Fruit fly (Drosophila melanogaster) Kc167 (cell line): ENCODE data around the gene PGAP5.

Experiments used
- Myc ChIP-seq: fragments of >200 bp; optimal IDR thresholded peaks from 2 replicates; lab custom pipeline; 2017; ENCODE audit warnings: missing external identifiers
- Sin3A ChIP-seq: fragments of >200 bp; optimal IDR thresholded peaks from 2 replicates; lab custom pipeline; 2018; ENCODE audit warnings: missing external identifiers
- h ChIP-seq: fragments of >200 bp; optimal IDR thresholded peaks from 3 replicates; lab custom pipeline; 2018; ENCODE audit warnings: missing external identifiers
- insv ChIP-seq: fragments of >200 bp; optimal IDR thresholded peaks from 3 replicates; lab custom pipeline; 2018; ENCODE audit warnings: missing external identifiers
- psq ChIP-seq: fragments of >200 bp; optimal IDR thresholded peaks from 2 replicates; lab custom pipeline; 2017; ENCODE audit warnings: missing external identifiers
- ttk ChIP-seq: sonication (Bioruptor generic); optimal IDR thresholded peaks from 2 replicates; lab custom pipeline; 2017; ENCODE audit warnings: missing external identifiers

PGAP5 gene

DNA sequence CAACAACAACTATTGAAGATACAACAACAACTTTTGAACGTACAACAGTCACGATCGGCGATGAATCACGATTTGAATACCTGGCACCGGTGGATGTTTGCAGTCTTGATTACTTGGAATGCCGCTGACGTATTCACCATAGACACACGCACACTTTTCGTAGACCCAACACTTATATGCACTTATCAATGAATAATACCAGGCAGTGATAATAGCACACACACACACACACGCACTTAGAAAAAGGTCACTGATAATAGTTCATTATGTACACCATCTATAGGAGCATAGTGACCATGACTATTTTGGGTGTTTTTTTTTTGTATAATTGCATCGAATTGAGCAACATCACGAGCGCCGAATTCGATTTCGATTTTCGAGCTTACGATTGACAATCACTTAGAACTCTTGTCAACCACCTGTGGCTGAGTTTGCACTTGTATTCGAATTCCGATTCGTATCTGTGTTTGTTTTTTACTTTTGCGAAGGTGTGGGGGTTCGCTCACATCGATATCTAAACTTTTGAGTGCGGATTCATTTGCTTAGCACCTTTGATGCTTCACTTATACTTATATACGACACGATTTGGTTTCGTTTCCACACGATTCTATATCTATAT, 40.5 kb downstream of the PGAP5 start:
- TF ChIP-seq insv = no peak
- TF ChIP-seq h (lab: Kevin White, UChicago) = no peak

DNA sequence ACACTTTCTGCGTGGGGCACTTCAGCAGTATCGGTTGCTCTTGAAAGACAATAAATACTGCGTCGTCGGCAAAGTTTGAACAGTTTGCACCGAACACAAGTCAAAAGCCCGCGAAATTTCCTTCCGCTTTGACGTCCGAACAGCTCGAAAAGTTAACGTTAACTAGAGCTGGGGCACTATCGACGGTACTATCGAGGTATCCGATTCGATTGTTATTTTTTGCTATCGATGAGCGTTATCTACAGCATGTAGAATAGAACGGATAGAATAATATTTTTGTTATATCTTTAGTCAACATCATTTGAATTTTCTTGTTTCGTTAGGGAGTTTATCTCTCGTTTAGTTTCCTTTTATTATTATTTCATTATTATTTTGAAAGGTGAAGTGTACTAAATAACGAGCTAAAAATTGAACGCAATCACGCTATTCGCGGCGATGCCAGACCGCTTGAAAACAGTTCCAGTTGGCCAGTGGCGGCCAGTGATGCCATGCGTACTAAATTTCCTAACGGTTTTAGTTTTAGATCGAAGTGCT, 41.1 kb downstream of the PGAP5 start, which contains the start of gene Pvr:
TSS of gene Pvr (minus strand) at position 167 of the 534 bp plus-strand sequence.
- no peak for TF ChIP-seq psq (lab: Kevin White, UChicago)
- TF ChIP-seq Sin3A (lab: Kevin White, UChicago) = no peak
- TF ChIP-seq h (lab: Kevin White, UChicago) = no peak
- no peak for TF ChIP-seq ttk (lab: Kevin White, UChicago)
- TF ChIP-seq insv = no peak
- TF ChIP-seq Myc (lab: Kevin White, UChicago) = no peak

dm6 chr2L:8241700-8242099, 43.0 kb downstream of the PGAP5 start, which contains the start of gene Spn28F:
Gene Spn28F (minus strand): TSS chr2L:8241800.
- TF ChIP-seq Myc (lab: Kevin White, UChicago) (no peak), h (lab: Kevin White, UChicago) (no peak), insv (no peak), psq (lab: Kevin White, UChicago) (no peak)

DNA sequence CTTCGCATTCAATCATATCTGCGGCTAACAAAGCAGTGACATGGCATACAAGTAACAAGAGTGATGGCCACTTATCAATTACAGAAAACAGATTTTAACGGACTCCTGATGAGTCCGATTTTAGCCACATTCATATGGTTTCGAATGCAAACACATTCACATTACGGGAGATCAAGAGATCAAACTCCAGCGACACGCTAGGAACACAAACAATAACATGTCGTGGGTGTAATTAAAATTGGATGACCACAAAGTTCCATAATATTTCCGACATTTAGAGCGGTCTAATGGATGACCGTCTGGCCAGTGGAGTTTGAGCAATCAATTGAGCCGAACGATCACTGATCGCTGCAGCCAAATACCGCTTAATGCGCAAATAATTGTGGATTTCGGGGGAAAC, 43.5 kb downstream of the PGAP5 start, which contains the start of gene CG14277:
TSS of gene CG14277 (plus strand) at position 301 of the 400 bp plus-strand sequence.
- TF ChIP-seq Myc (lab: Kevin White, UChicago) (no peak), insv (no peak), Sin3A (lab: Kevin White, UChicago) (no peak), psq (lab: Kevin White, UChicago) (no peak), ttk (lab: Kevin White, UChicago) (no peak), h (lab: Kevin White, UChicago) (no peak)

dm6 chr2L:8243903-8244302, 45.2 kb downstream of the PGAP5 start, which contains the start of gene CG43057:
Gene CG43057 (minus strand): TSS chr2L:8244003.
- TF ChIP-seq h (lab: Kevin White, UChicago) (no peak), Sin3A (lab: Kevin White, UChicago) (no peak), insv (no peak), ttk (lab: Kevin White, UChicago) (no peak), Myc (lab: Kevin White, UChicago) (no peak), psq (lab: Kevin White, UChicago) (no peak)
